Worm (Caenorhabditis elegans) whole organism, late embryonic: ENCODE data around the gene C50F4.1.

ENCODE experiments used
- C08G9.2 ChIP-seq: sonication (generic microtip); optimal IDR thresholded peaks from 2 replicates; lab custom pipeline; 2016; ENCODE audit warnings: mild to moderate bottlenecking, missing genetic modification characterization, moderate library complexity, missing compliant biosample characterization
- C38D4.7 ChIP-seq: fragments of 200-800 bp; sonication (Bioruptor generic); optimal IDR thresholded peaks from 2 replicates; lab custom pipeline; 2018; ENCODE audit warnings: mild to moderate bottlenecking, missing genetic modification characterization, moderate library complexity, missing compliant biosample characterization
- K02D7.2 ChIP-seq: sonication (generic microtip); optimal IDR thresholded peaks from 2 replicates; lab custom pipeline; 2017; ENCODE audit warnings: mild to moderate bottlenecking, missing genetic modification characterization, missing compliant biosample characterization
- K09A11.1 ChIP-seq: sonication (generic microtip); optimal IDR thresholded peaks from 2 replicates; lab custom pipeline; 2017; ENCODE audit warnings: antibody characterized with exemption, mild to moderate bottlenecking, missing genetic modification characterization, missing compliant biosample characterization; ENCODE audit not compliant: insufficient read depth
- T23F11.4 ChIP-seq: fragments of 200-800 bp; sonication (Bioruptor generic); optimal IDR thresholded peaks from 2 replicates; lab custom pipeline; 2018; ENCODE audit warnings: mild to moderate bottlenecking, missing genetic modification characterization, missing compliant biosample characterization
- Y22D7AL.16 ChIP-seq: sonication (generic microtip); optimal IDR thresholded peaks from 2 replicates; lab custom pipeline; 2016; ENCODE audit warnings: missing genetic modification characterization, missing compliant biosample characterization
- ceh-14 ChIP-seq: sonication (generic microtip); optimal IDR thresholded peaks from 2 replicates; lab custom pipeline; 2016; ENCODE audit warnings: missing genotype, missing genetic modification characterization, missing compliant biosample characterization
- ceh-18 ChIP-seq: sonication (generic microtip); optimal IDR thresholded peaks from 2 replicates; lab custom pipeline; 2016; ENCODE audit warnings: missing genetic modification characterization, missing compliant biosample characterization
- ceh-22 ChIP-seq: sonication (generic microtip); optimal IDR thresholded peaks from 2 replicates; lab custom pipeline; 2017; ENCODE audit warnings: missing biosample characterization, missing genetic modification characterization
- ceh-24 ChIP-seq: sonication (generic microtip); optimal IDR thresholded peaks from 2 replicates; lab custom pipeline; 2016; ENCODE audit warnings: mild to moderate bottlenecking, missing genetic modification characterization, missing compliant biosample characterization
- ceh-31 ChIP-seq: sonication (generic microtip); optimal IDR thresholded peaks from 2 replicates; lab custom pipeline; 2016; ENCODE audit warnings: missing genetic modification characterization, missing compliant biosample characterization
- ceh-34 ChIP-seq: sonication (generic microtip); optimal IDR thresholded peaks from 2 replicates; lab custom pipeline; 2016; ENCODE audit warnings: mild to moderate bottlenecking, missing genetic modification characterization, missing compliant biosample characterization
- ceh-6 ChIP-seq: fragments of 200-800 bp; sonication (Bioruptor generic); optimal IDR thresholded peaks from 2 replicates; lab custom pipeline; 2018; ENCODE audit warnings: mild to moderate bottlenecking, missing genetic modification characterization, missing compliant biosample characterization
- che-1 ChIP-seq: sonication (generic microtip); optimal IDR thresholded peaks from 2 replicates; lab custom pipeline; 2016; ENCODE audit warnings: mild to moderate bottlenecking, missing genetic modification characterization, missing compliant biosample characterization
- hlh-6 ChIP-seq: sonication (generic microtip); optimal IDR thresholded peaks from 2 replicates; lab custom pipeline; 2016; ENCODE audit warnings: missing genotype, missing genetic modification characterization, missing compliant biosample characterization
- hlh-8 ChIP-seq: sonication (generic microtip); optimal IDR thresholded peaks from 2 replicates; lab custom pipeline; 2016; ENCODE audit warnings: missing genotype, missing genetic modification characterization, missing compliant biosample characterization
- mec-3 ChIP-seq: sonication (generic microtip); optimal IDR thresholded peaks from 2 replicates; lab custom pipeline; 2016; ENCODE audit warnings: borderline replicate concordance, missing genetic modification characterization, missing compliant biosample characterization
- nfya-1 ChIP-seq: sonication (generic microtip); optimal IDR thresholded peaks from 2 replicates; lab custom pipeline; 2017; ENCODE audit warnings: missing genetic modification characterization, mild to moderate bottlenecking, missing compliant biosample characterization, antibody characterized with exemption, moderate library complexity
- nhr-11 ChIP-seq: fragments of 150-350 bp; optimal IDR thresholded peaks from 2 replicates; lab custom pipeline; 2014; ENCODE audit warnings: missing biosample characterization, missing genetic modification characterization
- npax-4 ChIP-seq: sonication (generic microtip); optimal IDR thresholded peaks from 2 replicates; lab custom pipeline; 2016; ENCODE audit warnings: missing genetic modification characterization, missing compliant biosample characterization
- odd-2 ChIP-seq: sonication (generic microtip); optimal IDR thresholded peaks from 2 replicates; lab custom pipeline; 2017; ENCODE audit warnings: antibody characterized with exemption, mild to moderate bottlenecking, missing genetic modification characterization, missing compliant biosample characterization
- pag-3 ChIP-seq: sonication (generic microtip); optimal IDR thresholded peaks from 2 replicates; lab custom pipeline; 2016; ENCODE audit warnings: missing compliant biosample characterization, missing genetic modification characterization, borderline replicate concordance
- pha-2 ChIP-seq: sonication (generic microtip); optimal IDR thresholded peaks from 2 replicates; lab custom pipeline; 2017; ENCODE audit warnings: mild to moderate bottlenecking, missing genetic modification characterization, missing compliant biosample characterization
- sdc-2 ChIP-seq: sonication (generic microtip); optimal IDR thresholded peaks from 2 replicates; lab custom pipeline; 2016; ENCODE audit warnings: missing genotype, missing genetic modification characterization, missing compliant biosample characterization
- sox-2 ChIP-seq: fragments of 200-800 bp; sonication (Bioruptor generic); IDR thresholded peaks from 2 replicates; pipeline ENCODE4 v1.3.6; 2022; ENCODE audit warnings: missing genetic modification reagents, missing genetic modification characterization, missing compliant biosample characterization
- sox-4 ChIP-seq: sonication (generic microtip); optimal IDR thresholded peaks from 2 replicates; lab custom pipeline; 2017; ENCODE audit warnings: mild to moderate bottlenecking, missing genetic modification characterization, inconsistent platforms, missing compliant biosample characterization
- tbx-2 ChIP-seq: sonication (generic microtip); optimal IDR thresholded peaks from 2 replicates; lab custom pipeline; 2016; ENCODE audit warnings: missing genetic modification characterization, missing compliant biosample characterization
- tbx-7 ChIP-seq: sonication (generic microtip); optimal IDR thresholded peaks from 2 replicates; lab custom pipeline; 2016; ENCODE audit warnings: missing genotype, missing genetic modification characterization, missing compliant biosample characterization
- unc-3 ChIP-seq, 2 experiments: fragments of 200-800 bp in 1 of 2; sonication (Bioruptor generic) in 1 of 2; sonication (generic microtip) in 1 of 2; conservative IDR thresholded peaks in 1 of 2; optimal IDR thresholded peaks in 1 of 2; 2 replicates each; pipeline versions ENCODE4 v1.3.6 to Lab custom; 2016 to 2022; ENCODE audit warnings: missing compliant biosample characterization in 2 of 2, missing genetic modification characterization in 2 of 2, missing genetic modification reagents in 1 of 2
- unc-42 ChIP-seq: sonication (generic microtip); optimal IDR thresholded peaks from 2 replicates; lab custom pipeline; 2016; ENCODE audit warnings: missing genotype, missing genetic modification characterization, missing compliant biosample characterization
- unc-55 ChIP-seq: sonication (generic microtip); optimal IDR thresholded peaks from 2 replicates; lab custom pipeline; 2017; ENCODE audit warnings: missing biosample characterization, missing genetic modification reagents, missing genetic modification characterization
- unc-86 ChIP-seq: sonication (generic microtip); optimal IDR thresholded peaks from 2 replicates; lab custom pipeline; 2016; ENCODE audit warnings: missing genetic modification characterization, missing compliant biosample characterization
- ztf-16 ChIP-seq: sonication (generic microtip); optimal IDR thresholded peaks from 2 replicates; lab custom pipeline; 2017; ENCODE audit warnings: missing genetic modification characterization, missing compliant biosample characterization

Gene C50F4.1

ce11 chrV:9521697-9522096, 4.9 kb upstream of the C50F4.1 start:
- TF ChIP-seq pag-3 (no peak), ceh-18 (no peak), sdc-2 (tag; lab: Kevin White, UChicago) (no peak), che-1 (tag; lab: Kevin White, UChicago) (no peak), odd-2 (tag; lab: Kevin White, UChicago) (no peak), tbx-7 (no peak), Y22D7AL.16 (no peak)
- TF ChIP-seq, all 69 proteins: peak for 0

- no peak for TF ChIP-seq T23F11.4 (GFP tag; lab: Kevin White, UChicago)
- no peak for TF ChIP-seq hlh-8 (tag; lab: Kevin White, UChicago)
- TF ChIP-seq nfya-1 (tag; lab: Kevin White, UChicago): no peak
- TF ChIP-seq ztf-16 (tag; lab: Kevin White, UChicago): no peak
- TF ChIP-seq pag-3: no peak
- TF ChIP-seq pha-2: no peak
- no peak for TF ChIP-seq unc-42 (tag; lab: Kevin White, UChicago)
- no peak for TF ChIP-seq unc-3 (GFP tag; conservative IDR thresholded peaks at IDR 0.05; lab: Robert Waterston, UW)
- TF ChIP-seq unc-3 (tag; optimal IDR thresholded peaks at IDR 0.05; lab: Kevin White, UChicago): no peak
- no peak for TF ChIP-seq nhr-11 (tag; lab: Kevin White, UChicago)
- no peak for TF ChIP-seq sox-4
- TF ChIP-seq ceh-31 (tag; lab: Kevin White, UChicago): no peak
- no peak for TF ChIP-seq unc-55 (GFP tag; lab: Kevin White, UChicago)
- no peak for TF ChIP-seq unc-86 (tag; lab: Kevin White, UChicago)
- no peak for TF ChIP-seq hlh-6 (tag; lab: Kevin White, UChicago)
- TF ChIP-seq sox-2 (GFP tag; lab: Robert Waterston, UW): no peak
- no peak for TF ChIP-seq npax-4 (tag; lab: Kevin White, UChicago)
- TF ChIP-seq tbx-2 (tag; lab: Kevin White, UChicago): no peak
- TF ChIP-seq ceh-6 (GFP tag; lab: Kevin White, UChicago): no peak
- TF ChIP-seq K09A11.1 (tag; lab: Kevin White, UChicago): no peak
- TF ChIP-seq mec-3 (tag; lab: Kevin White, UChicago): no peak
- TF ChIP-seq, all 69 proteins: peak for 0
Measured at ce11 chrV:9524099-9524498, 2.5 kb upstream of the C50F4.1 start, which contains the start of gene C50F4.9. TSS of gene C50F4.9 (minus strand) at chrV:9524199.

DNA sequence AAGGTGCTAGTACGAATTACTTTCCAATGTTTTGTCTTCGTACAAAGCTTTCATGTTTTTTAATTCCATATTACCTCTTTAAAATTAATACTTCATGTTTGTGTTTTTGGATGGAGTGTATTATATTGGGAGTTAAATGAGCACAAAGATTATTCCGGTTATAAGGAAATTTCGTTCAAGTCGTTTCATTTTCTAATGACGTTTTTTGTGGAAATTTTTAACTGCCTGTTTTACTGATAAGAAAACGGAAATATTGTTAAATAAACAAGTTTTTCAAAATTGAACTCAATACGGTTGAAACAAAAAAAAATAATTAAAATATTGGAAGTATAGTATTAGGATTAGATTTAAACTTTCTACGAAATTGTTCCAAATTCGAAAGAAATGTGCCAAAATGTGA, 744 bp downstream of the C50F4.1 start:
- TF ChIP-seq K02D7.2 (tag; lab: Kevin White, UChicago): no peak

ce11 chrV:9527984-9528383, 1.4 kb downstream of the C50F4.1 start:
- no peak for TF ChIP-seq npax-4 (tag; lab: Kevin White, UChicago)

DNA sequence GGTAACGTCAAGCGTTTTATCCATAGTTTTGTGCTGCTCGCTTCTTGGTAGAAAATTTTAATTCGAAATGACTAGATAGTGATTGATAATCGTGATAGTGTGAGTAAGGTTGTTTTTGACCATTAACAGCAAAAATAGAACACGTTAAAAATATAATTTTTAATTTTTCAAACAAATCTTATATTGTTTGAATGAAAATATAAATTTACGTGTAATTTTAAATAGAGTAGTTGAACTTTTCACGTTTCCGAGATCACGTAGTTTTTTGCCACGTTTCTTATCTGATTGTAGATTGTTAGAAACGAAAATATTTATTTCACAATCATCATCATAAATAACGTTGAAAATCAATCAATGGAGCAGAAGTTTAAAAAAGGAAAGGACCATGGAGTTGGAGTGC, 4.9 kb downstream of the C50F4.1 start, which contains the start of the genes C50F4.10 and pfk-1.2:
Gene C50F4.10 (minus strand): TSS at position 101 of the 400 bp plus-strand sequence.
Gene pfk-1.2 (plus strand): TSS at position 325 of the 400 bp plus-strand sequence.
- no peak for TF ChIP-seq hlh-8 (tag; lab: Kevin White, UChicago)
- no peak for TF ChIP-seq C08G9.2 (tag; lab: Kevin White, UChicago)
- no peak for TF ChIP-seq ceh-34 (tag; lab: Kevin White, UChicago)
- no peak for TF ChIP-seq K09A11.1 (tag; lab: Kevin White, UChicago)
- TF ChIP-seq ceh-14 (tag; lab: Kevin White, UChicago): no peak
- TF ChIP-seq ceh-6 (GFP tag; lab: Kevin White, UChicago): no peak
- no peak for TF ChIP-seq ceh-22 (tag; lab: Kevin White, UChicago)
- no peak for TF ChIP-seq nfya-1 (tag; lab: Kevin White, UChicago)
- no peak for TF ChIP-seq C38D4.7 (GFP tag; lab: Kevin White, UChicago)
- TF ChIP-seq ceh-24 (tag; lab: Kevin White, UChicago): no peak
